Worm (Caenorhabditis elegans): ENCODE results near the gene fbxb-106.

- TF ChIP-seq ama-1 (optimal IDR thresholded peaks at IDR 0.05) (no peak), ets-7 (tag; optimal IDR thresholded peaks at IDR 0.05) (no peak), hmbx-1 (tag; optimal IDR thresholded peaks at IDR 0.05) (no peak), flt-1 (GFP tag; IDR thresholded peaks at IDR 0.05) (no peak), pes-1 (GFP tag; IDR thresholded peaks at IDR 0.05) (no peak), aly-1 (tag; optimal IDR thresholded peaks at IDR 0.05) (no peak), hnd-1 (tag; optimal IDR thresholded peaks at IDR 0.05) (no peak), B0310.2 (tag; optimal IDR thresholded peaks at IDR 0.05) (no peak), ceh-36 (tag; optimal IDR thresholded peaks at IDR 0.05) (no peak), tra-4 (tag; optimal IDR thresholded peaks at IDR 0.05) (no peak)
Observed at ce11 chrII:2752999-2753398, 9.2 kb upstream of the fbxb-106 start, which contains the start of gene F29A7.3.

All from whole organism, early embryonic.